Worm (Caenorhabditis elegans): ENCODE results near the gene F53F1.3.

DNA sequence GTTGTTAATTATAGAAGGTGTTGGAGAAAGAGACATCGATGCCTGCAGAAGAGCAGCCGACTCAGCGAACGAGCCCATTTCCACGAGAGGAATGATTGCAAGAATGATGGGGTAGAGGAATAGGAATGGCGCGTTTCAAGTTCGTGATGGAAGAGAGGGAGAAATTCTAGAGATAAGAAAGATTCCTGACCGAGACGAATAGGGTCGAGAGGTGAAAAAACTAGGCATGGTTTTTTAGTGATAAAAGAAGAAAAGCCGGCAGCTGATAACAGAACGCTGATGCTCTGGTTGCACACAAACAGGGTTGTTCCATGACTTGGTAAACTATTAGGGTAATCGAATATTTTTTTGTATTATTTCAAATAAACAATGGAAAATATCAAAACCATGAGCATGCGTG lies 35.2 kb upstream of the F53F1.3 start:
- TF ChIP-seq snpc-4 (tag; optimal IDR thresholded peaks at IDR 0.05) (no peak), mep-1 (tag; optimal IDR thresholded peaks at IDR 0.05) (no peak), pha-4 (tag; optimal IDR thresholded peaks at IDR 0.05) (no peak), ces-1 (GFP tag; optimal IDR thresholded peaks at IDR 0.05) (no peak), nhr-12 (tag; optimal IDR thresholded peaks at IDR 0.05) (no peak), nhr-28 (tag; optimal IDR thresholded peaks at IDR 0.05) (no peak), unc-39 (tag; optimal IDR thresholded peaks at IDR 0.05) (no peak), elt-3 (tag; optimal IDR thresholded peaks at IDR 0.05) (no peak), nhr-76 (tag; optimal IDR thresholded peaks at IDR 0.05) (no peak), nhr-237 (tag; optimal IDR thresholded peaks at IDR 0.05) (no peak), elt-1 (tag; optimal IDR thresholded peaks at IDR 0.05; ENCODE audit: borderline replicate concordance, insufficient read depth) (no peak), hlh-1 (tag; optimal IDR thresholded peaks at IDR 0.05) (no peak)
